Fruit fly (Drosophila melanogaster): ENCODE results near the gene crp.

The crp gene

dm6 chr2L:16274100-16274499 is 13.4 kb downstream of the crp start:
- TF ChIP-seq CG33017 (tag; optimal IDR thresholded peaks at IDR 0.05) (no peak), tj (GFP tag; optimal IDR thresholded peaks at IDR 0.05) (peak; percentile 70), cic (GFP tag; optimal IDR thresholded peaks at IDR 0.05) (peak; percentile 5), pad (GFP tag; optimal IDR thresholded peaks at IDR 0.05) (peak; percentile 14), ovo (GFP tag; optimal IDR thresholded peaks at IDR 0.05) (peak; percentile 24)

dm6 chr2L:16273439-16273838 is 14.1 kb downstream of the crp start:
- TF ChIP-seq CG33017 (tag; optimal IDR thresholded peaks at IDR 0.05) (peak; percentile 1), CG7101 (tag; optimal IDR thresholded peaks at IDR 0.05) (no peak), Hr96 (GFP tag; optimal IDR thresholded peaks at IDR 0.05) (no peak), toe (GFP tag; optimal IDR thresholded peaks at IDR 0.05) (no peak), Clk (GFP tag; optimal IDR thresholded peaks at IDR 0.05) (no peak), CG5204 (GFP tag; optimal IDR thresholded peaks at IDR 0.05) (no peak), tj (GFP tag; optimal IDR thresholded peaks at IDR 0.05) (peak; percentile 92), pad (GFP tag; optimal IDR thresholded peaks at IDR 0.05) (no peak), bab1 (GFP tag; optimal IDR thresholded peaks at IDR 0.05) (no peak), kay (GFP tag; ENCODE audit: borderline replicate concordance) (peak; percentile 53), CG7045 (GFP tag; optimal IDR thresholded peaks at IDR 0.05) (no peak), CG12768 (GFP tag; optimal IDR thresholded peaks at IDR 0.05) (no peak), cic (GFP tag; optimal IDR thresholded peaks at IDR 0.05) (peak; percentile 31), Mnt (GFP tag; optimal IDR thresholded peaks at IDR 0.05) (peak; percentile 6), cnc (optimal IDR thresholded peaks at IDR 0.05) (no peak)

DNA sequence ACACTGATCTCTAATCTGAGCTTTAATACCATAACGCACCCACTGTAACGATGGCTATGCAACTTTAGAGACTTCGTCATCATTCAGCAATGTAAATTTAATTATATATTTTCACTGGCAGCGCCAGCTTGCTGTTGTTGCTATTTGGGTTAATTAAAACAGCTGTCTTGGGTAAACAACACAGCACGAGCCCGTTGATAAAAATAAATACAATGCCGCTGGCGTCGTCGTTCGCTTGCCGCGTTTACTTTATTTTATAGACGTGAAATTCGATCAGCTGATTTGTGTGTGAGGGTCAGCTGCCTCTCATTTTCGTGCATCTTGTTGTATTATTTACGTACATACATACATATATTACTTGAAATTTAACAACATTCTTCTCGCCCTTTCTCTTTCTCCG is 14.8 kb downstream of the crp start:
- TF ChIP-seq CG5204 (GFP tag; optimal IDR thresholded peaks at IDR 0.05) (no peak), cic (GFP tag; optimal IDR thresholded peaks at IDR 0.05) (peak; percentile 82), CG11617 (GFP tag; optimal IDR thresholded peaks at IDR 0.05) (no peak), tj (GFP tag; optimal IDR thresholded peaks at IDR 0.05) (no peak), Mnt (GFP tag; optimal IDR thresholded peaks at IDR 0.05) (peak; percentile 33), ovo (GFP tag; optimal IDR thresholded peaks at IDR 0.05) (peak; percentile 56), CG7045 (GFP tag; optimal IDR thresholded peaks at IDR 0.05) (no peak), CG33017 (tag; optimal IDR thresholded peaks at IDR 0.05) (no peak), CG14711 (tag; optimal IDR thresholded peaks at IDR 0.05) (peak; percentile 28), bab1 (GFP tag; optimal IDR thresholded peaks at IDR 0.05) (no peak), Crg-1 (GFP tag; optimal IDR thresholded peaks at IDR 0.05) (no peak), toe (GFP tag; optimal IDR thresholded peaks at IDR 0.05) (peak; percentile 31), CG7101 (tag; optimal IDR thresholded peaks at IDR 0.05) (peak; percentile 60), Hr96 (GFP tag; optimal IDR thresholded peaks at IDR 0.05) (no peak), Clk (GFP tag; optimal IDR thresholded peaks at IDR 0.05) (no peak), CG1620 (GFP tag; optimal IDR thresholded peaks at IDR 0.05) (peak; percentile 11), CG12768 (GFP tag; optimal IDR thresholded peaks at IDR 0.05) (peak; percentile 17), pad (GFP tag; optimal IDR thresholded peaks at IDR 0.05) (peak; percentile 8), kay (GFP tag; ENCODE audit: borderline replicate concordance) (peak; percentile 86)

- TF ChIP-seq CG7045 (GFP tag; optimal IDR thresholded peaks at IDR 0.05): no peak
- TF ChIP-seq Hr96 (GFP tag; optimal IDR thresholded peaks at IDR 0.05): no peak
- peak; percentile 62 for TF ChIP-seq kay (GFP tag; ENCODE audit: borderline replicate concordance)
- peak; percentile 95 for TF ChIP-seq cic (GFP tag; optimal IDR thresholded peaks at IDR 0.05)
- no peak for TF ChIP-seq ovo (GFP tag; optimal IDR thresholded peaks at IDR 0.05)
- peak; percentile 85 for TF ChIP-seq Mnt (GFP tag; optimal IDR thresholded peaks at IDR 0.05)
- no peak for TF ChIP-seq CG33017 (tag; optimal IDR thresholded peaks at IDR 0.05)
- TF ChIP-seq pad (GFP tag; optimal IDR thresholded peaks at IDR 0.05): peak; percentile 73
Observed at dm6 chr2L:16271486-16271806, 16.1 kb downstream of the crp start.

DNA sequence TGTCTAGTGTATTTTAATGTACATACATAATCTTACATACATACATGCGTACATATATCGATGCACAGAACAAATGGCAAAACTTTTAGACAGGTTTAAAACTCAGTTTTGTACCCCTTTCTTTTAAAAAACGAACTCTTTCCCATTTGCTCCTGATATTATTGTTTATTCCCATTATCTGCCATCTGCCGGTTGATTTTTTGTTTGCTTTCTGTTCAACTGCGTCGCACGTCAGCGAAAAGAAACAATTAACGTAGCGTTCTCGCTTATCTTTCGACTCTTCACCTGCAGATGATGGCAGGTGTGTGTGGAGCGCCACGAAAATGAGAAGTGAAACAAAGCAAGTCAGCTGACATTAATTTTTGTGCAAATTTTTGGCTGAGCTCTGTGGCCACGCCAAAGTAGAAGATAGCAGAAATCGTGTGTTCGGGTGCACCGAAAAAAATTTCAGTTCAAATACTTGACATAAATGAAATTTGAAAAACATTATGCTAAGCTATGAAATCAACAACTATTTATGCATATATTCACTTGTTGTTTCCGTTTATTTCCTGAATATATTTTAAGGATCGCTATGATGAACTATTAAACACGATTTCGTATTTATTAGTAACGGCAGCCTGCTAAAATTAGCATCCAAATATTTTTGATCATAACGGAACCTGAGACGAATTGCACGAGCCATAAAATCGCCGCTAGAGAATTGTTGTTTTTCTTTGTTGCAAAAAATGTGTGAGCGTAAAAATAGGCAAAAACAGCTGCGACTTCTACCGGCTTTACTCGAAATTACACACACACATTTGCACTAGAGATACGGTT is 16.7 kb downstream of the crp start:
- TF ChIP-seq Crg-1 (GFP tag; optimal IDR thresholded peaks at IDR 0.05) (no peak), ovo (GFP tag; optimal IDR thresholded peaks at IDR 0.05) (peak; percentile 67), CG14711 (tag; optimal IDR thresholded peaks at IDR 0.05) (peak; percentile 45), Clk (GFP tag; optimal IDR thresholded peaks at IDR 0.05) (no peak), cic (GFP tag; optimal IDR thresholded peaks at IDR 0.05) (no peak), CG1620 (GFP tag; optimal IDR thresholded peaks at IDR 0.05) (peak; percentile 15), tj (GFP tag; optimal IDR thresholded peaks at IDR 0.05) (peak; percentile 34), pad (GFP tag; optimal IDR thresholded peaks at IDR 0.05) (no peak), CG12768 (GFP tag; optimal IDR thresholded peaks at IDR 0.05) (peak; percentile 4), toe (GFP tag; optimal IDR thresholded peaks at IDR 0.05) (peak; percentile 46), Mnt (GFP tag; optimal IDR thresholded peaks at IDR 0.05) (no peak), kay (GFP tag; ENCODE audit: borderline replicate concordance) (peak; percentile 85), bab1 (GFP tag; optimal IDR thresholded peaks at IDR 0.05) (peak; percentile 22), CG7045 (GFP tag; optimal IDR thresholded peaks at IDR 0.05) (peak; percentile 17), cnc (optimal IDR thresholded peaks at IDR 0.05) (no peak), CG11617 (GFP tag; optimal IDR thresholded peaks at IDR 0.05) (peak; percentile 31), CG5204 (GFP tag; optimal IDR thresholded peaks at IDR 0.05) (no peak), CG7101 (tag; optimal IDR thresholded peaks at IDR 0.05) (peak; percentile 50), Hr96 (GFP tag; optimal IDR thresholded peaks at IDR 0.05) (no peak), CG33017 (tag; optimal IDR thresholded peaks at IDR 0.05) (no peak)

Measured in whole organism, adult.